Fruit fly (Drosophila melanogaster) whole organism, pupa: ENCODE measurements around the gene CG13907.

ENCODE experiments used
- CG10348 ChIP-seq: fragments of 200-800 bp; sonication (Bioruptor generic); IDR thresholded peaks from 2 replicates; pipeline ENCODE4 v1.3.6; 2022; ENCODE audit warnings: missing biosample characterization, missing genetic modification characterization
- CG12605 ChIP-seq: fragments of 200-800 bp; sonication (Bioruptor generic); IDR thresholded peaks from 2 replicates; pipeline ENCODE4 v1.3.6; 2022; ENCODE audit warnings: missing biosample characterization, missing genetic modification characterization
- CG17806 ChIP-seq: fragments of 200-800 bp; sonication (Bioruptor generic); optimal IDR thresholded peaks from 2 replicates; lab custom pipeline; 2018; ENCODE audit warnings: missing biosample characterization, mild to moderate bottlenecking, missing genetic modification characterization, moderate library complexity
- CG32121 ChIP-seq: fragments of 200-800 bp; sonication (Bioruptor generic); IDR thresholded peaks from 2 replicates; pipeline ENCODE4 v1.3.6; 2022; ENCODE audit warnings: missing biosample characterization, missing genetic modification characterization
- CG4496 ChIP-seq: fragments of 200-800 bp; sonication (Bioruptor generic); IDR thresholded peaks from 3 replicates; pipeline ENCODE4 v1.3.6; 2022; ENCODE audit warnings: missing biosample characterization, missing genetic modification characterization
- Ets98B ChIP-seq: fragments of 200-800 bp; sonication (Bioruptor generic); IDR thresholded peaks from 2 replicates; pipeline ENCODE4 v1.3.6; 2022; ENCODE audit warnings: missing biosample characterization, missing genetic modification characterization
- Pif1B ChIP-seq: fragments of 200-800 bp; sonication (Bioruptor generic); optimal IDR thresholded peaks from 3 replicates; lab custom pipeline; 2016; ENCODE audit warnings: missing biosample characterization, missing genetic modification characterization
- Snoo ChIP-seq: fragments of 200-800 bp; sonication (Bioruptor generic); optimal IDR thresholded peaks from 3 replicates; lab custom pipeline; 2017; ENCODE audit warnings: missing biosample characterization, mild to moderate bottlenecking, missing genetic modification characterization, inconsistent platforms
- fd96Ca ChIP-seq: fragments of 200-800 bp; sonication (Bioruptor generic); IDR thresholded peaks from 3 replicates; pipeline ENCODE4 v1.3.6; 2022; ENCODE audit warnings: missing biosample characterization, missing genetic modification characterization
- gl ChIP-seq: fragments of 200-800 bp; sonication (Bioruptor generic); optimal IDR thresholded peaks from 2 replicates; lab custom pipeline; 2018; ENCODE audit warnings: missing biosample characterization, mild to moderate bottlenecking, missing genetic modification characterization

DNA sequence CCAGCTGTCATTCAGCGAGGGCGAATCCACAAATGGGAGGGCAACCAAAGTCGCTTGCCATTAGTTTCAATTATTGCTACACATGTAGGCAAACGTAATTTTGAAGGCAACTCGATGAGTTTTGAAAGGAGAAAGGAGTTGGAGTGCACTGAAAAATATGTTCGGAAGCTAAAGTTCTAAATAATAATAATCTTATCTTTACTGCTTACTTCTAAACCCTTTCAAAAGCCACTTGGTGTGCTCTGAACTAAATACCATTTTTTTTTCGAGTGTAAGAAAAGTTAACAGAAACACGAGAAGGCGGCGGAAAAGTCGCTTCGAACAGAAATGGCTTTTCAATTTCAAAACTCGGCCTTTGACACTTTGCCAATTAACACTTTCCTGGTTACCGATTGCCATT is 38.2 kb downstream of the CG13907 start, which contains the start of gene Cep290:
- TF ChIP-seq CG17806, result no peak
- TF ChIP-seq CG32121, result no peak
- TF ChIP-seq Snoo, result no peak
- no peak for TF ChIP-seq gl (tag; lab: Kevin White, UChicago)
- no peak for TF ChIP-seq Pif1B
- TF ChIP-seq CG10348, result no peak
- no peak for TF ChIP-seq fd96Ca (GFP tag; lab: Robert Waterston, UW)
- no peak for TF ChIP-seq CG12605 (GFP tag; lab: Robert Waterston, UW)
- TF ChIP-seq Ets98B, result no peak
- no peak for TF ChIP-seq CG4496 (GFP tag; lab: Robert Waterston, UW)
